Fruit fly (Drosophila melanogaster): ENCODE measurements around the gene Rbp6.

Rbp6 gene

DNA sequence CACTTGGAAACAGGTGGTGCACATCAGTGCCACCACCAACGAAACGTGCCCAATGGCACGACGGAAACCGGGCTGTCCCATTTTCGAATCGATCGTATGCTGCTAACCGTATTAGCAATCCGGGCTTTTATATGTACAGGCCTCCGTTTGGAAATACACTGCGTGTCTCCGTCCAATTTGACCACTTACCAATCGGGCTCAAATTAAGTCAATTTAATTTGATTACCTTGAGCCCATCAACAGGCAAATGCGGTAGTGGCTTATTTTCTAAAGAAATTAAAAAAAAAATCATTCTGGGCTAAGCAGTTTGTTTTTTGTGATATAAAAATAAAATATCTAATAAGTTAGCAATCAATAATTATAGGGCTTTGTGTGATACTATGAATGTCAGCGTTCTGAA lies 214.4 kb downstream of the Rbp6 start, which contains the start of gene a10:
Gene a10, minus strand, starts transcription at position 101 of the 400 bp plus-strand sequence.
- no peak for TF ChIP-seq CG14711 (tag; optimal IDR thresholded peaks at IDR 0.05)
- no peak for TF ChIP-seq CG12768 (GFP tag; optimal IDR thresholded peaks at IDR 0.05)
- TF ChIP-seq toe (GFP tag; optimal IDR thresholded peaks at IDR 0.05) = no peak
- no peak for TF ChIP-seq CG5204 (GFP tag; optimal IDR thresholded peaks at IDR 0.05)
- no peak for TF ChIP-seq bab1 (GFP tag; optimal IDR thresholded peaks at IDR 0.05)
- no peak for TF ChIP-seq tj (GFP tag; optimal IDR thresholded peaks at IDR 0.05)
- TF ChIP-seq CG7045 (GFP tag; optimal IDR thresholded peaks at IDR 0.05) = no peak
- no peak for TF ChIP-seq CG7101 (tag; optimal IDR thresholded peaks at IDR 0.05)
- TF ChIP-seq cic (GFP tag; optimal IDR thresholded peaks at IDR 0.05) = no peak
- TF ChIP-seq pad (GFP tag; optimal IDR thresholded peaks at IDR 0.05) = no peak

- TF ChIP-seq CG33017 (tag; optimal IDR thresholded peaks at IDR 0.05) (no peak), cnc (optimal IDR thresholded peaks at IDR 0.05) (no peak), Hr96 (GFP tag; optimal IDR thresholded peaks at IDR 0.05) (no peak), CG1620 (GFP tag; optimal IDR thresholded peaks at IDR 0.05) (no peak), ovo (GFP tag; optimal IDR thresholded peaks at IDR 0.05) (no peak), CG7101 (tag; optimal IDR thresholded peaks at IDR 0.05) (no peak), Clk (GFP tag; optimal IDR thresholded peaks at IDR 0.05) (no peak), CG14711 (tag; optimal IDR thresholded peaks at IDR 0.05) (no peak), kay (GFP tag; ENCODE audit: borderline replicate concordance) (no peak), bab1 (GFP tag; optimal IDR thresholded peaks at IDR 0.05) (no peak), CG11617 (GFP tag; optimal IDR thresholded peaks at IDR 0.05) (no peak), cic (GFP tag; optimal IDR thresholded peaks at IDR 0.05) (no peak), CG7045 (GFP tag; optimal IDR thresholded peaks at IDR 0.05) (no peak), Mnt (GFP tag; optimal IDR thresholded peaks at IDR 0.05) (no peak), CG12768 (GFP tag; optimal IDR thresholded peaks at IDR 0.05) (no peak), pad (GFP tag; optimal IDR thresholded peaks at IDR 0.05) (no peak), Crg-1 (GFP tag; optimal IDR thresholded peaks at IDR 0.05) (no peak), toe (GFP tag; optimal IDR thresholded peaks at IDR 0.05) (no peak), tj (GFP tag; optimal IDR thresholded peaks at IDR 0.05) (no peak), CG5204 (GFP tag; optimal IDR thresholded peaks at IDR 0.05) (no peak)
These were observed 215.3 kb downstream of the Rbp6 start, which contains the start of gene CG6652 for dm6 chr3L:17022756-17023155. Gene CG6652 (minus strand): TSS chr3L:17022856.

DNA sequence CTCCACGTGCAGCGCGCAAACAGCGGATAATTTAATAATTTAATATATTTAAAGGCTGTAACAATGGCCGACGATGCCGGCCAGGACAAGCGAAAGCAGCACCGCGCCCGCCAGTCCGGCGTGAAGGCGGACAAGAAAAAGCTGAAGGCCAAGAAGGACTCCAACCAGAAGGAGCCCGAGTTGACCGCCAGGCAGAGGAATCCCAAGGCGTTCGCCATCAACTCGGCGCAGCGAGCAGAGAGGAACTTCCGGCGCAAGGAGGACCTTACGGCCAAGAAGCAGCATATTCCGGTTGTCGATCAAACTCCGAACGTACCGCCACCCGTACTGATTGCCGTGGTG lies 221.5 kb downstream of the Rbp6 start:
- no peak for TF ChIP-seq Hr96 (GFP tag; optimal IDR thresholded peaks at IDR 0.05)
- no peak for TF ChIP-seq Mnt (GFP tag; optimal IDR thresholded peaks at IDR 0.05)
- no peak for TF ChIP-seq ovo (GFP tag; optimal IDR thresholded peaks at IDR 0.05)
- TF ChIP-seq CG5204 (GFP tag; optimal IDR thresholded peaks at IDR 0.05) = no peak
- no peak for TF ChIP-seq Clk (GFP tag; optimal IDR thresholded peaks at IDR 0.05)
- TF ChIP-seq pad (GFP tag; optimal IDR thresholded peaks at IDR 0.05) = no peak
- TF ChIP-seq cnc (optimal IDR thresholded peaks at IDR 0.05) = no peak
- TF ChIP-seq Crg-1 (GFP tag; optimal IDR thresholded peaks at IDR 0.05) = no peak
- TF ChIP-seq tj (GFP tag; optimal IDR thresholded peaks at IDR 0.05) = no peak
- no peak for TF ChIP-seq CG1620 (GFP tag; optimal IDR thresholded peaks at IDR 0.05)
- no peak for TF ChIP-seq toe (GFP tag; optimal IDR thresholded peaks at IDR 0.05)
- TF ChIP-seq CG14711 (tag; optimal IDR thresholded peaks at IDR 0.05) = no peak
- TF ChIP-seq CG33017 (tag; optimal IDR thresholded peaks at IDR 0.05) = no peak
- no peak for TF ChIP-seq CG12768 (GFP tag; optimal IDR thresholded peaks at IDR 0.05)
- TF ChIP-seq cic (GFP tag; optimal IDR thresholded peaks at IDR 0.05) = no peak

- TF ChIP-seq Mnt (GFP tag; optimal IDR thresholded peaks at IDR 0.05) (peak; percentile 98), bab1 (GFP tag; optimal IDR thresholded peaks at IDR 0.05) (peak; percentile 54), CG1620 (GFP tag; optimal IDR thresholded peaks at IDR 0.05) (peak; percentile 37), Hr96 (GFP tag; optimal IDR thresholded peaks at IDR 0.05) (peak; percentile 68), Crg-1 (GFP tag; optimal IDR thresholded peaks at IDR 0.05) (peak; percentile 15), CG11617 (GFP tag; optimal IDR thresholded peaks at IDR 0.05) (peak; percentile 66), pad (GFP tag; optimal IDR thresholded peaks at IDR 0.05) (peak; percentile 16), kay (GFP tag; ENCODE audit: borderline replicate concordance) (no peak), Clk (GFP tag; optimal IDR thresholded peaks at IDR 0.05) (peak; percentile 21), ovo (GFP tag; optimal IDR thresholded peaks at IDR 0.05) (peak; percentile 60), cic (GFP tag; optimal IDR thresholded peaks at IDR 0.05) (no peak), CG33017 (tag; optimal IDR thresholded peaks at IDR 0.05) (no peak), tj (GFP tag; optimal IDR thresholded peaks at IDR 0.05) (peak; percentile 48), toe (GFP tag; optimal IDR thresholded peaks at IDR 0.05) (peak; percentile 69), cnc (optimal IDR thresholded peaks at IDR 0.05) (no peak), CG12768 (GFP tag; optimal IDR thresholded peaks at IDR 0.05) (peak; percentile 61), CG14711 (tag; optimal IDR thresholded peaks at IDR 0.05) (no peak), CG7101 (tag; optimal IDR thresholded peaks at IDR 0.05) (peak; percentile 46), CG7045 (GFP tag; optimal IDR thresholded peaks at IDR 0.05) (peak; percentile 42), CG5204 (GFP tag; optimal IDR thresholded peaks at IDR 0.05) (no peak)
These were observed 222.1 kb downstream of the Rbp6 start, which contains the start of the genes CG6664 and CG7728 for dm6 chr3L:17015663-17016575. Gene CG6664 (minus strand): TSS chr3L:17016180. Gene CG7728 (plus strand): TSS chr3L:17016536.

dm6 chr3L:17012017-17012719 lies 225.8 kb downstream of the Rbp6 start, which contains the start of gene CG3764:
Gene CG3764 (minus strand): TSS chr3L:17012565.
- TF ChIP-seq Clk (GFP tag; optimal IDR thresholded peaks at IDR 0.05) (no peak), cic (GFP tag; optimal IDR thresholded peaks at IDR 0.05) (peak; percentile 50), Hr96 (GFP tag; optimal IDR thresholded peaks at IDR 0.05) (peak; percentile 63), tj (GFP tag; optimal IDR thresholded peaks at IDR 0.05) (peak; percentile 84), kay (GFP tag; ENCODE audit: borderline replicate concordance) (no peak), Mnt (GFP tag; optimal IDR thresholded peaks at IDR 0.05) (peak; percentile 70), Crg-1 (GFP tag; optimal IDR thresholded peaks at IDR 0.05) (peak; percentile 71), CG5204 (GFP tag; optimal IDR thresholded peaks at IDR 0.05) (no peak), CG1620 (GFP tag; optimal IDR thresholded peaks at IDR 0.05) (peak; percentile 69), cnc (optimal IDR thresholded peaks at IDR 0.05) (no peak), ovo (GFP tag; optimal IDR thresholded peaks at IDR 0.05) (peak; percentile 85), CG33017 (tag; optimal IDR thresholded peaks at IDR 0.05) (peak; percentile 62), CG11617 (GFP tag; optimal IDR thresholded peaks at IDR 0.05) (peak; percentile 67), CG14711 (tag; optimal IDR thresholded peaks at IDR 0.05) (peak; percentile 39), CG12768 (GFP tag; optimal IDR thresholded peaks at IDR 0.05) (peak; percentile 92), toe (GFP tag; optimal IDR thresholded peaks at IDR 0.05) (peak; percentile 34), CG7101 (tag; optimal IDR thresholded peaks at IDR 0.05) (peak; percentile 76), bab1 (GFP tag; optimal IDR thresholded peaks at IDR 0.05) (peak; percentile 90), CG7045 (GFP tag; optimal IDR thresholded peaks at IDR 0.05) (peak; percentile 62), pad (GFP tag; optimal IDR thresholded peaks at IDR 0.05) (peak; percentile 69)
